Worm (Caenorhabditis elegans): Measurements from ENCODE around the gene nhr-162.

ce11 chrV:6997041-6997552 is 5.4 kb upstream of the nhr-162 start, which contains the start of gene nhr-107:
- TF ChIP-seq lin-54 (GFP tag; optimal IDR thresholded peaks at IDR 0.05), result no peak
- TF ChIP-seq Y95B8A.8 (GFP tag; IDR thresholded peaks at IDR 0.05), result no peak
- TF ChIP-seq lsl-1 (GFP tag; optimal IDR thresholded peaks at IDR 0.05), result no peak
- TF ChIP-seq sea-2 (GFP tag; IDR thresholded peaks at IDR 0.05), result no peak
- no peak for TF ChIP-seq ama-1 (optimal IDR thresholded peaks at IDR 0.05)
- TF ChIP-seq ama-1 (GFP tag; optimal IDR thresholded peaks at IDR 0.05), result no peak
- TF ChIP-seq unc-62 (GFP tag; optimal IDR thresholded peaks at IDR 0.05), result no peak
- no peak for TF ChIP-seq F57A8.1 (GFP tag; optimal IDR thresholded peaks at IDR 0.05)
- TF ChIP-seq ceh-58 (GFP tag; IDR thresholded peaks at IDR 0.05), result no peak

All from whole organism, young adult.